Worm (Caenorhabditis elegans): ENCODE results near the gene srw-83.
"Not testable (repeated sequence)": the region's sequence is repeated elsewhere in the genome, so short reads cannot be mapped to it uniquely, and the experiment has no call there.

The srw-83 gene

ce11 chrV:18426280-18426679 is at the start of gene srw-83:
Gene srw-83 (plus strand): TSS chrV:18426580.
- TF ChIP-seq unc-62 (GFP tag; optimal IDR thresholded peaks at IDR 0.05): no peak

- no peak for TF ChIP-seq unc-62 (GFP tag; optimal IDR thresholded peaks at IDR 0.05)
These were observed 47.6 kb upstream of the srw-83 start, which contains the start of gene Y51A2B.8 for ce11 chrV:18378819-18379218. Gene Y51A2B.8 (plus strand): TSS chrV:18379119.

ce11 chrV:18382590-18382989 is 43.8 kb upstream of the srw-83 start, which contains the start of gene nhr-288:
Gene nhr-288 (minus strand): TSS chrV:18382690.
- no peak for TF ChIP-seq unc-62 (GFP tag; optimal IDR thresholded peaks at IDR 0.05)

ce11 chrV:18389046-18389445 is 37.3 kb upstream of the srw-83 start, which contains the start of the genes Y51A2B.4 and Y51A2B.5:
Gene Y51A2B.4 (minus strand): TSS chrV:18389146.
Gene Y51A2B.5 (plus strand): TSS chrV:18389277.
- no peak for TF ChIP-seq unc-62 (GFP tag; optimal IDR thresholded peaks at IDR 0.05)

- no peak for TF ChIP-seq unc-62 (GFP tag; optimal IDR thresholded peaks at IDR 0.05)
These were observed 32.2 kb upstream of the srw-83 start, which contains the start of gene Y51A2B.6 for ce11 chrV:18394203-18394602. Gene Y51A2B.6 (minus strand): TSS chrV:18394303.

- no peak for TF ChIP-seq unc-62 (GFP tag; optimal IDR thresholded peaks at IDR 0.05)
These were observed 30.7 kb upstream of the srw-83 start, which contains the start of gene Y51A2B.9 for ce11 chrV:18395649-18396048. Gene Y51A2B.9 (minus strand): TSS chrV:18395749.

- no peak for TF ChIP-seq unc-62 (GFP tag; optimal IDR thresholded peaks at IDR 0.05)
These were observed 28.6 kb upstream of the srw-83 start, which contains the start of gene Y51A2B.16 for ce11 chrV:18397814-18398213. Gene Y51A2B.16 (minus strand): TSS chrV:18397914.

ce11 chrV:18402743-18403142 is 23.6 kb upstream of the srw-83 start:
- TF ChIP-seq unc-62 (GFP tag; optimal IDR thresholded peaks at IDR 0.05): no peak

ce11 chrV:18404767-18405166 is 21.6 kb upstream of the srw-83 start, which contains the start of gene srh-209:
Gene srh-209 (minus strand): TSS chrV:18404867.
- not testable (repeated sequence) for TF ChIP-seq unc-62 (GFP tag; optimal IDR thresholded peaks at IDR 0.05)

- TF ChIP-seq unc-62 (GFP tag; optimal IDR thresholded peaks at IDR 0.05): no peak
These were observed 16.2 kb upstream of the srw-83 start, which contains the start of gene srh-207 for ce11 chrV:18410142-18410541. Gene srh-207 (minus strand): TSS chrV:18410242.

ce11 chrV:18412351-18412750 is 14.0 kb upstream of the srw-83 start:
- no peak for TF ChIP-seq unc-62 (GFP tag; optimal IDR thresholded peaks at IDR 0.05)

ce11 chrV:18412887-18413286 is 13.5 kb upstream of the srw-83 start, which contains the start of gene ZK262.2:
Gene ZK262.2 (minus strand): TSS chrV:18412987.
- TF ChIP-seq unc-62 (GFP tag; optimal IDR thresholded peaks at IDR 0.05): no peak

- no peak for TF ChIP-seq unc-62 (GFP tag; optimal IDR thresholded peaks at IDR 0.05)
These were observed 12.3 kb upstream of the srw-83 start, which contains the start of gene txt-8 for ce11 chrV:18414051-18414450. Gene txt-8 (plus strand): TSS chrV:18414351.

ce11 chrV:18420797-18421196 is 5.6 kb upstream of the srw-83 start, which contains the start of gene srj-26:
Gene srj-26 (plus strand): TSS chrV:18421097.
- no peak for TF ChIP-seq unc-62 (GFP tag; optimal IDR thresholded peaks at IDR 0.05)

ce11 chrV:18424471-18424870 is 1.9 kb upstream of the srw-83 start, which contains the start of gene ZK262.4:
Gene ZK262.4 (minus strand): TSS chrV:18424571.
- TF ChIP-seq unc-62 (GFP tag; optimal IDR thresholded peaks at IDR 0.05): no peak

- no peak for TF ChIP-seq unc-62 (GFP tag; optimal IDR thresholded peaks at IDR 0.05)
These were observed 836 bp upstream of the srw-83 start, which contains the start of gene ZK262.19 for ce11 chrV:18425544-18425943. Gene ZK262.19 (minus strand): TSS chrV:18425644.

ce11 chrV:18430826-18431225 is 4.4 kb downstream of the srw-83 start:
- TF ChIP-seq unc-62 (GFP tag; optimal IDR thresholded peaks at IDR 0.05): no peak
